Worm (Caenorhabditis elegans): Measurements from ENCODE around the gene clec-85.

ce11 chrIV:2850586-2850985 lies at the start of gene clec-85:
- no peak for TF ChIP-seq ama-1 (optimal IDR thresholded peaks at IDR 0.05)
- no peak for TF ChIP-seq zag-1 (tag; optimal IDR thresholded peaks at IDR 0.05)
- TF ChIP-seq elt-2 (tag; optimal IDR thresholded peaks at IDR 0.05): no peak
- no peak for TF ChIP-seq ceh-16 (tag; optimal IDR thresholded peaks at IDR 0.05)
- no peak for TF ChIP-seq fos-1 (tag; optimal IDR thresholded peaks at IDR 0.05)
- no peak for TF ChIP-seq nhr-76 (tag; optimal IDR thresholded peaks at IDR 0.05)
- TF ChIP-seq nhr-237 (tag; optimal IDR thresholded peaks at IDR 0.05): no peak
- TF ChIP-seq egl-27 (tag; optimal IDR thresholded peaks at IDR 0.05): no peak
- no peak for TF ChIP-seq fkh-10 (GFP tag; optimal IDR thresholded peaks at IDR 0.05)
- TF ChIP-seq aly-2 (tag; optimal IDR thresholded peaks at IDR 0.05): no peak
- TF ChIP-seq nhr-67 (tag; optimal IDR thresholded peaks at IDR 0.05): no peak

Data from whole organism, L3 larva.